In genomic region chrV:8000929-8001513, ce11 we compare ENCODE assay signal across 3 worm cellular contexts.
TF ChIP-seq lines count a peak whose summit lies in the region.

Y97E10AR.1 (plus strand) TSS chrV:8001463.

TF ChIP-seq in whole organism, L1 larva, 84 proteins besides CTCF, POLR2A, EP300 and RAD21 (continued from another document and continues in another):
- TF ChIP-seq egl-13 (tag; optimal IDR thresholded peaks at IDR 0.05; lab: Kevin White, UChicago) (peak; percentile 73), nhr-28 (tag; optimal IDR thresholded peaks at IDR 0.05; lab: Kevin White, UChicago) (no peak), dpl-1 (GFP tag; optimal IDR thresholded peaks at IDR 0.05; lab: Kevin White, UChicago) (peak; percentile 43 to 58 (median 49)), ets-5 (GFP tag; IDR thresholded peaks at IDR 0.05; lab: Robert Waterston, UW) (no peak), unc-130 (tag; optimal IDR thresholded peaks at IDR 0.05; lab: Kevin White, UChicago) (no peak), ceh-90 (tag; optimal IDR thresholded peaks at IDR 0.05; lab: Kevin White, UChicago) (no peak), nhr-71 (tag; optimal IDR thresholded peaks at IDR 0.05; lab: Kevin White, UChicago) (peak; percentile 91), zip-4 (GFP tag; optimal IDR thresholded peaks at IDR 0.05; lab: Kevin White, UChicago) (peak; percentile 22), F16B12.6 (tag; optimal IDR thresholded peaks at IDR 0.05; lab: Kevin White, UChicago) (peak; percentile 25), nhr-90 (tag; optimal IDR thresholded peaks at IDR 0.05; lab: Kevin White, UChicago; ENCODE audit: poor library complexity) (no peak), nhr-47 (tag; optimal IDR thresholded peaks at IDR 0.05; lab: Kevin White, UChicago) (peak; percentile 86), nhr-85 (tag; lab: Kevin White, UChicago) (peak; percentile 57), efl-3 (GFP tag; optimal IDR thresholded peaks at IDR 0.05; lab: Kevin White, UChicago) (no peak), egl-27 (tag; optimal IDR thresholded peaks at IDR 0.05; lab: Kevin White, UChicago) (peak in 1 of 2 experiments; percentile 50), unc-98 (GFP tag; IDR thresholded peaks at IDR 0.05; lab: Robert Waterston, UW) (no peak), nhr-19 (GFP tag; conservative IDR thresholded peaks at IDR 0.05; lab: Robert Waterston, UW) (peak; percentile 74), blmp-1 (tag; optimal IDR thresholded peaks at IDR 0.05; lab: Kevin White, UChicago) (peak; percentile 96), efl-1 (optimal IDR thresholded peaks at IDR 0.05; lab: Kevin White, UChicago) (peak; percentile 66 to 68), efl-1 (GFP tag; optimal IDR thresholded peaks at IDR 0.05 in 1 of 2; lab: Kevin White, UChicago) (peak; percentile 50 to 96), lsy-2 (tag; optimal IDR thresholded peaks at IDR 0.05; lab: Kevin White, UChicago) (peak; percentile 68 to 89), ztf-4 (tag; optimal IDR thresholded peaks at IDR 0.05; lab: Kevin White, UChicago) (peak; percentile 48), nhr-11 (tag; optimal IDR thresholded peaks at IDR 0.05; lab: Kevin White, UChicago) (peak; percentile 49), nhr-77 (tag; optimal IDR thresholded peaks at IDR 0.05; lab: Kevin White, UChicago) (peak; percentile 77), pqm-1 (tag; optimal IDR thresholded peaks at IDR 0.05; lab: Kevin White, UChicago) (no peak), C34B4.2 (tag; optimal IDR thresholded peaks at IDR 0.05; lab: Kevin White, UChicago) (no peak), xbp-1 (tag; optimal IDR thresholded peaks at IDR 0.05; lab: Kevin White, UChicago) (peak; percentile 67), sox-4 (tag; optimal IDR thresholded peaks at IDR 0.05; lab: Kevin White, UChicago) (no peak), ceh-63 (GFP tag; optimal IDR thresholded peaks at IDR 0.05; lab: Kevin White, UChicago) (no peak), lin-14 (GFP tag; optimal IDR thresholded peaks at IDR 0.05; lab: Kevin White, UChicago) (peak; percentile 98), C04F5.9 (tag; optimal IDR thresholded peaks at IDR 0.05; lab: Kevin White, UChicago) (no peak), sptf-1 (tag; optimal IDR thresholded peaks at IDR 0.05; lab: Kevin White, UChicago) (no peak), Y116A8C.19 (tag; optimal IDR thresholded peaks at IDR 0.05; lab: Kevin White, UChicago; ENCODE audit: borderline replicate concordance) (no peak), dsc-1 (tag; optimal IDR thresholded peaks at IDR 0.05; lab: Kevin White, UChicago) (peak; percentile 69), snu-23 (GFP tag; optimal IDR thresholded peaks at IDR 0.05; lab: Kevin White, UChicago) (peak; percentile 81), ceh-88 (GFP tag; IDR thresholded peaks at IDR 0.05; lab: Robert Waterston, UW) (peak; percentile 29; the same call in 1 of the 2 replicates), nhr-20 (tag; optimal IDR thresholded peaks at IDR 0.05; lab: Kevin White, UChicago) (peak; percentile 76), ama-1 (optimal IDR thresholded peaks at IDR 0.05; lab: Kevin White, UChicago) (no peak), mab-9 (GFP tag; IDR thresholded peaks at IDR 0.05; lab: Robert Waterston, UW) (0 out of 2 replicates have a peak, but pooled peaks have one; percentile 17), aly-2 (tag; optimal IDR thresholded peaks at IDR 0.05; lab: Kevin White, UChicago) (no peak), pag-3 (tag; optimal IDR thresholded peaks at IDR 0.05; lab: Kevin White, UChicago; ENCODE audit: borderline replicate concordance, insufficient read depth) (peak; percentile 75), unc-86 (tag; optimal IDR thresholded peaks at IDR 0.05; lab: Kevin White, UChicago) (peak; percentile 90), tbx-2 (tag; optimal IDR thresholded peaks at IDR 0.05; lab: Kevin White, UChicago) (peak; percentile 80), pax-3 (tag; optimal IDR thresholded peaks at IDR 0.05; lab: Kevin White, UChicago) (no peak), irx-1 (tag; optimal IDR thresholded peaks at IDR 0.05; lab: Kevin White, UChicago) (peak; percentile 77)

TF ChIP-seq in whole organism, L3 larva, 47 proteins besides CTCF, POLR2A, EP300 and RAD21 (continued from another document):
- TF ChIP-seq fkh-10 (GFP tag; optimal IDR thresholded peaks at IDR 0.05; lab: Kevin White, UChicago) (peak; percentile 49), nhr-25 (tag; optimal IDR thresholded peaks at IDR 0.05; lab: Kevin White, UChicago) (peak; percentile 53), ceh-9 (tag; optimal IDR thresholded peaks at IDR 0.05; lab: Kevin White, UChicago) (no peak), nhr-11 (tag; optimal IDR thresholded peaks at IDR 0.05; lab: Kevin White, UChicago) (peak; percentile 57), ztf-4 (tag; optimal IDR thresholded peaks at IDR 0.05; lab: Kevin White, UChicago) (no peak), pha-4 (tag; optimal IDR thresholded peaks at IDR 0.05; lab: Kevin White, UChicago) (peak; percentile 78), elt-2 (tag; optimal IDR thresholded peaks at IDR 0.05; lab: Kevin White, UChicago) (peak; percentile 92), jun-1 (tag; optimal IDR thresholded peaks at IDR 0.05; lab: Kevin White, UChicago) (peak; percentile 73), zag-1 (tag; optimal IDR thresholded peaks at IDR 0.05; lab: Kevin White, UChicago) (no peak), tbx-2 (tag; optimal IDR thresholded peaks at IDR 0.05; lab: Kevin White, UChicago) (no peak), elt-1 (tag; optimal IDR thresholded peaks at IDR 0.05; lab: Kevin White, UChicago) (peak; percentile 46), ceh-28 (tag; optimal IDR thresholded peaks at IDR 0.05; lab: Kevin White, UChicago) (no peak), eor-1 (tag; optimal IDR thresholded peaks at IDR 0.05; lab: Kevin White, UChicago) (no peak), nhr-77 (tag; optimal IDR thresholded peaks at IDR 0.05; lab: Kevin White, UChicago) (no peak), pqm-1 (tag; optimal IDR thresholded peaks at IDR 0.05; lab: Kevin White, UChicago) (peak; percentile 88), mdl-1 (tag; optimal IDR thresholded peaks at IDR 0.05; lab: Kevin White, UChicago) (peak; percentile 73), egl-5 (tag; optimal IDR thresholded peaks at IDR 0.05; lab: Kevin White, UChicago) (no peak), egl-27 (tag; optimal IDR thresholded peaks at IDR 0.05; lab: Kevin White, UChicago) (no peak), sea-2 (GFP tag; optimal IDR thresholded peaks at IDR 0.05; lab: Kevin White, UChicago) (peak; percentile 58), snpc-4 (tag; optimal IDR thresholded peaks at IDR 0.05; lab: Kevin White, UChicago) (peak; percentile 76), nhr-67 (tag; optimal IDR thresholded peaks at IDR 0.05; lab: Kevin White, UChicago) (no peak), ZK546.5 (tag; optimal IDR thresholded peaks at IDR 0.05; lab: Kevin White, UChicago) (no peak), fos-1 (tag; optimal IDR thresholded peaks at IDR 0.05; lab: Kevin White, UChicago) (no peak), unc-39 (tag; optimal IDR thresholded peaks at IDR 0.05; lab: Kevin White, UChicago) (no peak), mml-1 (tag; optimal IDR thresholded peaks at IDR 0.05; lab: Kevin White, UChicago) (no peak), hmg-11 (tag; optimal IDR thresholded peaks at IDR 0.05; lab: Kevin White, UChicago) (peak; percentile 73), ceh-82 (tag; optimal IDR thresholded peaks at IDR 0.05; lab: Kevin White, UChicago) (no peak), aly-2 (tag; optimal IDR thresholded peaks at IDR 0.05; lab: Kevin White, UChicago) (no peak)

TF ChIP-seq in whole organism, young adult, 124 proteins besides CTCF, POLR2A, EP300 and RAD21 (continued from another document):
- TF ChIP-seq ceh-100 (GFP tag; IDR thresholded peaks at IDR 0.05; lab: Robert Waterston, UW) (no peak), B0035.1 (tag; optimal IDR thresholded peaks at IDR 0.05; lab: Kevin White, UChicago) (no peak), dpl-1 (GFP tag; optimal IDR thresholded peaks at IDR 0.05; lab: Kevin White, UChicago) (no peak), attf-6 (GFP tag; IDR thresholded peaks at IDR 0.05; lab: Robert Waterston, UW) (no peak), egl-18 (GFP tag; IDR thresholded peaks at IDR 0.05; lab: Robert Waterston, UW) (no peak), T26A5.8 (tag; optimal IDR thresholded peaks at IDR 0.05; lab: Kevin White, UChicago) (no peak), ama-1 (optimal IDR thresholded peaks at IDR 0.05; lab: Kevin White, UChicago) (no peak), ama-1 (GFP tag; optimal IDR thresholded peaks at IDR 0.05; lab: Kevin White, UChicago) (no peak), K11D2.4 (GFP tag; IDR thresholded peaks at IDR 0.05; lab: Robert Waterston, UW) (no peak), snpc-4 (GFP tag; optimal IDR thresholded peaks at IDR 0.05; lab: Kevin White, UChicago) (no peak), snpc-4 (tag; optimal IDR thresholded peaks at IDR 0.05; lab: Kevin White, UChicago) (peak; percentile 29 to 51 (median 40)), mes-4 (tag; optimal IDR thresholded peaks at IDR 0.05; lab: Kevin White, UChicago) (no peak), F10E7.11 (tag; optimal IDR thresholded peaks at IDR 0.05; lab: Kevin White, UChicago) (no peak), F37B4.10 (GFP tag; IDR thresholded peaks at IDR 0.05; lab: Robert Waterston, UW) (no peak), F55B11.4 (tag; optimal IDR thresholded peaks at IDR 0.05; lab: Kevin White, UChicago; ENCODE audit: borderline replicate concordance, insufficient read depth) (no peak), T07F8.4 (tag; optimal IDR thresholded peaks at IDR 0.05; lab: Kevin White, UChicago) (no peak), zim-3 (tag; optimal IDR thresholded peaks at IDR 0.05; lab: Kevin White, UChicago) (no peak), akir-1 (GFP tag; optimal IDR thresholded peaks at IDR 0.05; lab: Kevin White, UChicago) (no peak), pbrm-1 (GFP tag; IDR thresholded peaks at IDR 0.05; lab: Robert Waterston, UW) (peak; percentile 57), unc-130 (GFP tag; optimal IDR thresholded peaks at IDR 0.05; lab: Kevin White, UChicago) (no peak), ZK185.1 (tag; optimal IDR thresholded peaks at IDR 0.05; lab: Kevin White, UChicago; ENCODE audit: poor library complexity, severe bottlenecking) (peak; percentile 26), ztf-18 (tag; optimal IDR thresholded peaks at IDR 0.05; lab: Kevin White, UChicago) (peak; percentile 49), let-526 (GFP tag; IDR thresholded peaks at IDR 0.05; lab: Robert Waterston, UW) (0 out of 2 replicates have a peak, but pooled peaks have one; percentile 12), ceh-91 (GFP tag; IDR thresholded peaks at IDR 0.05; lab: Robert Waterston, UW) (no peak), mxl-1 (tag; optimal IDR thresholded peaks at IDR 0.05; lab: Kevin White, UChicago) (no peak), egl-44 (GFP tag; IDR thresholded peaks at IDR 0.05; lab: Robert Waterston, UW) (no peak), cebp-2 (GFP tag; IDR thresholded peaks at IDR 0.05; lab: Robert Waterston, UW) (no peak), nhr-80 (tag; optimal IDR thresholded peaks at IDR 0.05; lab: Kevin White, UChicago) (peak; percentile 98), rec-8 (tag; optimal IDR thresholded peaks at IDR 0.05; lab: Kevin White, UChicago) (no peak), pha-4 (tag; optimal IDR thresholded peaks at IDR 0.05; lab: Kevin White, UChicago) (peak; percentile 58), snpc-3.4 (tag; optimal IDR thresholded peaks at IDR 0.05; lab: Kevin White, UChicago) (peak; percentile 1), nhr-90 (tag; optimal IDR thresholded peaks at IDR 0.05; lab: Kevin White, UChicago) (peak; percentile 58), B0336.3 (GFP tag; IDR thresholded peaks at IDR 0.05; lab: Robert Waterston, UW) (no peak; the same call in 1 of the 2 replicates), hmg-1.2 (GFP tag; IDR thresholded peaks at IDR 0.05; lab: Robert Waterston, UW) (peak; percentile 77), K12H6.12 (tag; optimal IDR thresholded peaks at IDR 0.05; lab: Kevin White, UChicago) (peak; percentile 81), bed-1 (GFP tag; IDR thresholded peaks at IDR 0.05; lab: Robert Waterston, UW) (no peak), Y56A3A.18 (GFP tag; IDR thresholded peaks at IDR 0.05; lab: Robert Waterston, UW) (0 out of 2 replicates have a peak, but pooled peaks have one; percentile 68), tbx-9 (tag; optimal IDR thresholded peaks at IDR 0.05; lab: Kevin White, UChicago; ENCODE audit: borderline replicate concordance) (no peak), lin-26 (GFP tag; IDR thresholded peaks at IDR 0.05; lab: Robert Waterston, UW) (no peak), let-607 (tag; optimal IDR thresholded peaks at IDR 0.05; lab: Kevin White, UChicago) (peak; percentile 62 to 68), ztf-3 (GFP tag; optimal IDR thresholded peaks at IDR 0.05; lab: Kevin White, UChicago) (no peak), nhr-179 (tag; optimal IDR thresholded peaks at IDR 0.05; lab: Kevin White, UChicago) (no peak), madf-8 (GFP tag; conservative IDR thresholded peaks at IDR 0.05; lab: Robert Waterston, UW) (no peak), snpc-1.1 (tag; optimal IDR thresholded peaks at IDR 0.05; lab: Kevin White, UChicago; ENCODE audit: insufficient read depth) (no peak), ceh-58 (GFP tag; IDR thresholded peaks at IDR 0.05; lab: Robert Waterston, UW) (no peak), zfh-2 (GFP tag; conservative IDR thresholded peaks at IDR 0.05; lab: Robert Waterston, UW) (0 out of 2 replicates have a peak, but pooled peaks have one; percentile 5), Y95B8A.8 (GFP tag; IDR thresholded peaks at IDR 0.05; lab: Robert Waterston, UW) (no peak), cebp-1 (GFP tag; IDR thresholded peaks at IDR 0.05; lab: Robert Waterston, UW) (no peak), cebp-1 (tag; optimal IDR thresholded peaks at IDR 0.05; lab: Kevin White, UChicago) (peak; percentile 88), lag-1 (GFP tag; IDR thresholded peaks at IDR 0.05; lab: Robert Waterston, UW) (no peak), nhr-27 (tag; optimal IDR thresholded peaks at IDR 0.05; lab: Kevin White, UChicago) (no peak), ztf-26 (tag; optimal IDR thresholded peaks at IDR 0.05; lab: Kevin White, UChicago) (no peak), sptf-2 (GFP tag; optimal IDR thresholded peaks at IDR 0.05; lab: Kevin White, UChicago) (no peak), B0261.1 (tag; optimal IDR thresholded peaks at IDR 0.05; lab: Kevin White, UChicago) (no peak), egrh-3 (GFP tag; IDR thresholded peaks at IDR 0.05; lab: Robert Waterston, UW) (peak; percentile 8; the same call in 1 of the 2 replicates), ceh-40 (GFP tag; IDR thresholded peaks at IDR 0.05; lab: Robert Waterston, UW) (no peak), lsy-27 (tag; optimal IDR thresholded peaks at IDR 0.05; lab: Kevin White, UChicago; ENCODE audit: borderline replicate concordance, insufficient read depth) (no peak), F33H1.4 (GFP tag; IDR thresholded peaks at IDR 0.05; lab: Robert Waterston, UW) (no peak), die-1 (tag; optimal IDR thresholded peaks at IDR 0.05; lab: Kevin White, UChicago) (no peak), attf-5 (GFP tag; optimal IDR thresholded peaks at IDR 0.05; lab: Kevin White, UChicago) (peak; percentile 85), F23B12.7 (tag; optimal IDR thresholded peaks at IDR 0.05; lab: Kevin White, UChicago; ENCODE audit: insufficient read depth) (peak; percentile 42), hlh-26 (GFP tag; conservative IDR thresholded peaks at IDR 0.05; lab: Robert Waterston, UW) (no peak), unc-62 (GFP tag; optimal IDR thresholded peaks at IDR 0.05; lab: Kevin White, UChicago) (peak; percentile 78), dpff-1 (tag; optimal IDR thresholded peaks at IDR 0.05; lab: Kevin White, UChicago) (no peak)
TF ChIP-seq in whole organism, young adult: peak in this region for 31.
